Fruit fly (Drosophila melanogaster): ENCODE data around the gene sty.
A peak's percentile ranks its signal among the peaks of the same experiment; 100 is the strongest.

The sty gene

DNA sequence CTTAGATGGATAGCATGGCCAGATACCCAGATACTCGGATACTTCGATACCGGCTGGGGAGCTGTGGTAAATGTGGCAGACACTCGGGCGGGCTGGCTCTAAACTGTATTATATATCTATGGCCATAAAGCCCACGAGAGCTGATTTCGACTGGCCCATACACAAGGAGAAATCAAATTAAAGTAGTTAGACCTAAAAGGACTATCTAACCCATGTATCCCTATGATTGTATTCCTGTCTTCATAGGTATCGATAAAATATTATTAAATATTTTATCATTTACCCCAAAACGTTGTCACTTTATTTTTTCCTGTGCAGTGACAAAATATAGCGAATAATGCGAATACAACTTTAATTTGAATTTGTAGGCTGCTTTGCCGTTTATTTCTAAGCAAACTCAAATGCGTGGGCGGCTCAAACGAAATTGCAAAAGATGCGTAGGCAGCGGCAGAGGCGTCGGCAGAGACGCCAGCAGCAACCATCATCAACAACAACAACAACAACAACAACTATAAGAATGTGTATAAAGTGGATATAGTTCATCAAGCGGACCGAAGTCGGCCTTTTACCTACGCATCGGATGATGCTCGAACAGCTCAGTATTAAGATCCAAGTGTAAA is 42.8 kb downstream of the sty start (continued):
- TF ChIP-seq row (GFP tag; IDR thresholded peaks at IDR 0.05) (peak; percentile 43; the same call in 2 of the 3 replicates), stwl (tag; optimal IDR thresholded peaks at IDR 0.05) (no peak), E2f2 (GFP tag; IDR thresholded peaks at IDR 0.05) (no peak), rib (GFP tag; IDR thresholded peaks at IDR 0.05) (peak; percentile 47; the same call in 1 of the 2 replicates), CG10543 (GFP tag; optimal IDR thresholded peaks at IDR 0.05) (no peak), Hsf (GFP tag; optimal IDR thresholded peaks at IDR 0.05) (peak; percentile 4), BEAF-32 (GFP tag; optimal IDR thresholded peaks at IDR 0.05) (no peak), CG13424 (tag; optimal IDR thresholded peaks at IDR 0.05) (peak; percentile 44), CG32767 (GFP tag; IDR thresholded peaks at IDR 0.05) (peak; percentile 31; the same call in 1 of the 2 replicates), CG4360 (GFP tag; IDR thresholded peaks at IDR 0.05) (peak; percentile 88), Side (GFP tag; optimal IDR thresholded peaks at IDR 0.05) (no peak), wek (GFP tag; optimal IDR thresholded peaks at IDR 0.05) (no peak), chm (GFP tag; IDR thresholded peaks at IDR 0.05) (no peak), CG11093 (GFP tag; IDR thresholded peaks at IDR 0.05) (0 out of 3 replicates have a peak, but pooled peaks have one; percentile 16), gsb (GFP tag; IDR thresholded peaks at IDR 0.05) (peak; percentile 21; the same call in 1 of the 2 replicates), al (GFP tag; IDR thresholded peaks at IDR 0.05) (peak; percentile 75), Myb (GFP tag; optimal IDR thresholded peaks at IDR 0.05) (no peak), CG11560 (tag; IDR thresholded peaks at IDR 0.05) (no peak; the same call in 2 of the 3 replicates), hbn (GFP tag; IDR thresholded peaks at IDR 0.05; ENCODE audit: partially characterized antibody) (no peak), sug (tag; optimal IDR thresholded peaks at IDR 0.05) (no peak), Dek (tag; optimal IDR thresholded peaks at IDR 0.05) (peak; percentile 47), luna (GFP tag; optimal IDR thresholded peaks at IDR 0.05) (no peak), Hmr (GFP tag; optimal IDR thresholded peaks at IDR 0.05) (no peak), CG8944 (GFP tag; optimal IDR thresholded peaks at IDR 0.05) (no peak), gro (GFP tag; optimal IDR thresholded peaks at IDR 0.05) (no peak), CG5180 (GFP tag; optimal IDR thresholded peaks at IDR 0.05) (no peak), CG3281 (GFP tag; optimal IDR thresholded peaks at IDR 0.05) (peak; percentile 44), Hr78 (GFP tag; optimal IDR thresholded peaks at IDR 0.05) (no peak), fru (optimal IDR thresholded peaks at IDR 0.05) (no peak), Nf-YC (tag; optimal IDR thresholded peaks at IDR 0.05) (no peak), prd (optimal IDR thresholded peaks at IDR 0.05) (no peak), prd (GFP tag; IDR thresholded peaks at IDR 0.05) (peak; percentile 60; the same call in 2 of the 3 replicates), CG10979 (tag; optimal IDR thresholded peaks at IDR 0.05) (no peak), HLH54F (GFP tag; optimal IDR thresholded peaks at IDR 0.05) (no peak), zen2 (GFP tag; IDR thresholded peaks at IDR 0.05; ENCODE audit: partially characterized antibody) (no peak), D (optimal IDR thresholded peaks at IDR 0.05) (no peak), D (GFP tag; optimal IDR thresholded peaks at IDR 0.05) (no peak), CG12744 (GFP tag; optimal IDR thresholded peaks at IDR 0.05) (no peak), pho (GFP tag; optimal IDR thresholded peaks at IDR 0.05) (no peak), cad (GFP tag; optimal IDR thresholded peaks at IDR 0.05) (no peak), CG12236 (GFP tag; optimal IDR thresholded peaks at IDR 0.05) (no peak), BtbVII (GFP tag; optimal IDR thresholded peaks at IDR 0.05) (no peak), CG14441 (GFP tag; IDR thresholded peaks at IDR 0.05) (peak; percentile 71), CG30431 (GFP tag; optimal IDR thresholded peaks at IDR 0.05) (no peak), CG7963 (GFP tag; IDR thresholded peaks at IDR 0.05; ENCODE audit: partially characterized antibody) (no peak), Dip3 (GFP tag; optimal IDR thresholded peaks at IDR 0.05) (no peak), CG15011 (GFP tag; optimal IDR thresholded peaks at IDR 0.05) (no peak), dimm (GFP tag; IDR thresholded peaks at IDR 0.05) (peak; percentile 11; the same call in 1 of the 2 replicates), CG11504 (tag; optimal IDR thresholded peaks at IDR 0.05) (peak; percentile 54), YL-1 (GFP tag; optimal IDR thresholded peaks at IDR 0.05) (no peak), ems (GFP tag; optimal IDR thresholded peaks at IDR 0.05) (no peak)
